Worm (Caenorhabditis elegans): Measurements from ENCODE around the gene Y67D8B.2.

The Y67D8B.2 gene

ce11 chrIV:3211929-3212328 lies 20.6 kb upstream of the Y67D8B.2 start:
- TF ChIP-seq nhr-237 (tag; optimal IDR thresholded peaks at IDR 0.05), result no peak
- no peak for TF ChIP-seq lin-39 (tag; optimal IDR thresholded peaks at IDR 0.05)
- TF ChIP-seq fkh-2 (tag; optimal IDR thresholded peaks at IDR 0.05), result no peak
- TF ChIP-seq ceh-82 (tag; optimal IDR thresholded peaks at IDR 0.05), result no peak
- no peak for TF ChIP-seq nhr-25 (tag; optimal IDR thresholded peaks at IDR 0.05)
- TF ChIP-seq lsy-12 (tag; optimal IDR thresholded peaks at IDR 0.05), result no peak
- TF ChIP-seq R02D3.7 (tag; optimal IDR thresholded peaks at IDR 0.05), result no peak

- TF ChIP-seq sea-2 (GFP tag; optimal IDR thresholded peaks at IDR 0.05) (no peak), elt-1 (tag; optimal IDR thresholded peaks at IDR 0.05) (no peak), ztf-11 (tag; optimal IDR thresholded peaks at IDR 0.05) (no peak), nhr-67 (tag; optimal IDR thresholded peaks at IDR 0.05) (no peak), ZK546.5 (tag; optimal IDR thresholded peaks at IDR 0.05) (no peak), ceh-9 (tag; optimal IDR thresholded peaks at IDR 0.05) (no peak), nhr-237 (tag; optimal IDR thresholded peaks at IDR 0.05) (no peak), daf-12 (tag; optimal IDR thresholded peaks at IDR 0.05) (no peak), ama-1 (optimal IDR thresholded peaks at IDR 0.05) (no peak), lsy-12 (tag; optimal IDR thresholded peaks at IDR 0.05) (no peak), mml-1 (tag; optimal IDR thresholded peaks at IDR 0.05) (no peak), egl-27 (tag; optimal IDR thresholded peaks at IDR 0.05) (no peak), R02D3.7 (tag; optimal IDR thresholded peaks at IDR 0.05) (no peak), ceh-28 (tag; optimal IDR thresholded peaks at IDR 0.05) (no peak), fos-1 (tag; optimal IDR thresholded peaks at IDR 0.05) (no peak), eor-1 (tag; optimal IDR thresholded peaks at IDR 0.05) (no peak), nhr-25 (tag; optimal IDR thresholded peaks at IDR 0.05) (no peak), unc-39 (tag; optimal IDR thresholded peaks at IDR 0.05) (no peak), nhr-11 (tag; optimal IDR thresholded peaks at IDR 0.05) (no peak)
Observed at ce11 chrIV:3202111-3202510, 10.7 kb upstream of the Y67D8B.2 start, which contains the start of the genes Y67D8B.3 and Y67D8B.5. Gene Y67D8B.3 (minus strand): TSS chrIV:3202211. Gene Y67D8B.5 (plus strand): TSS chrIV:3202343.

ce11 chrIV:3199041-3199440 lies 7.7 kb upstream of the Y67D8B.2 start:
- TF ChIP-seq nhr-28 (tag; optimal IDR thresholded peaks at IDR 0.05), result no peak
- no peak for TF ChIP-seq nhr-237 (tag; optimal IDR thresholded peaks at IDR 0.05)
- TF ChIP-seq lin-15B (tag; optimal IDR thresholded peaks at IDR 0.05), result no peak
- TF ChIP-seq mdl-1 (tag; optimal IDR thresholded peaks at IDR 0.05), result no peak
- no peak for TF ChIP-seq unc-39 (tag; optimal IDR thresholded peaks at IDR 0.05)
- no peak for TF ChIP-seq nhr-77 (tag; optimal IDR thresholded peaks at IDR 0.05)
- no peak for TF ChIP-seq ama-1 (optimal IDR thresholded peaks at IDR 0.05)
- TF ChIP-seq tbx-2 (tag; optimal IDR thresholded peaks at IDR 0.05), result no peak
- TF ChIP-seq elt-2 (tag; optimal IDR thresholded peaks at IDR 0.05), result no peak
- no peak for TF ChIP-seq skn-1 (tag; optimal IDR thresholded peaks at IDR 0.05)
- TF ChIP-seq pha-4 (tag; optimal IDR thresholded peaks at IDR 0.05), result no peak

ce11 chrIV:3196367-3196766 lies 5.0 kb upstream of the Y67D8B.2 start:
- no peak for TF ChIP-seq elt-2 (tag; optimal IDR thresholded peaks at IDR 0.05)
- no peak for TF ChIP-seq elt-1 (tag; optimal IDR thresholded peaks at IDR 0.05)
- TF ChIP-seq skn-1 (tag; optimal IDR thresholded peaks at IDR 0.05), result no peak
- no peak for TF ChIP-seq pqm-1 (tag; optimal IDR thresholded peaks at IDR 0.05)
- no peak for TF ChIP-seq nhr-77 (tag; optimal IDR thresholded peaks at IDR 0.05)
- TF ChIP-seq unc-39 (tag; optimal IDR thresholded peaks at IDR 0.05), result no peak
- TF ChIP-seq ceh-9 (tag; optimal IDR thresholded peaks at IDR 0.05), result no peak
- TF ChIP-seq ama-1 (optimal IDR thresholded peaks at IDR 0.05), result no peak
- no peak for TF ChIP-seq sea-2 (GFP tag; optimal IDR thresholded peaks at IDR 0.05)

- TF ChIP-seq ama-1 (optimal IDR thresholded peaks at IDR 0.05), result no peak
- no peak for TF ChIP-seq pha-4 (tag; optimal IDR thresholded peaks at IDR 0.05)
- no peak for TF ChIP-seq fos-1 (tag; optimal IDR thresholded peaks at IDR 0.05)
- no peak for TF ChIP-seq jun-1 (tag; optimal IDR thresholded peaks at IDR 0.05)
- TF ChIP-seq unc-39 (tag; optimal IDR thresholded peaks at IDR 0.05), result no peak
- TF ChIP-seq ZK546.5 (tag; optimal IDR thresholded peaks at IDR 0.05), result no peak
- no peak for TF ChIP-seq fkh-2 (tag; optimal IDR thresholded peaks at IDR 0.05)
- TF ChIP-seq nhr-77 (tag; optimal IDR thresholded peaks at IDR 0.05), result no peak
- no peak for TF ChIP-seq nhr-11 (tag; optimal IDR thresholded peaks at IDR 0.05)
- no peak for TF ChIP-seq snpc-4 (tag; optimal IDR thresholded peaks at IDR 0.05)
- TF ChIP-seq ztf-4 (tag; optimal IDR thresholded peaks at IDR 0.05), result no peak
- TF ChIP-seq nhr-67 (tag; optimal IDR thresholded peaks at IDR 0.05), result no peak
- TF ChIP-seq elt-3 (tag; optimal IDR thresholded peaks at IDR 0.05), result no peak
Observed at ce11 chrIV:3182920-3183319, 8.4 kb downstream of the Y67D8B.2 start.
